Fruit fly (Drosophila melanogaster) whole organism, embryonic: Measurements from ENCODE around the gene CG33946.

Experiments
- Atf6 ChIP-seq: fragments of 200-800 bp; sonication (Bioruptor generic); IDR thresholded peaks from 2 replicates; pipeline ENCODE4 v1.3.6; 2022; ENCODE audit warnings: missing biosample characterization, missing genetic modification characterization
- BEAF-32 ChIP-seq: fragments of 200-800 bp; sonication (Bioruptor generic); optimal IDR thresholded peaks from 3 replicates; lab custom pipeline; 2017; ENCODE audit warnings: missing biosample characterization, missing genetic modification characterization, mild to moderate bottlenecking, moderate library complexity, missing genetic modification reagents
- C15 ChIP-seq: fragments of 200-800 bp; sonication (Bioruptor generic); IDR thresholded peaks from 3 replicates; pipeline ENCODE4 v1.3.6; 2022; ENCODE audit warnings: missing biosample characterization, missing genetic modification characterization
- CG12219 ChIP-seq: fragments of 200-800 bp; sonication (Bioruptor generic); optimal IDR thresholded peaks from 3 replicates; lab custom pipeline; 2018; ENCODE audit warnings: missing biosample characterization, mild to moderate bottlenecking, missing genetic modification characterization
- CG13296 ChIP-seq: fragments of 200-800 bp; sonication (Bioruptor generic); optimal IDR thresholded peaks from 3 replicates; lab custom pipeline; 2018; ENCODE audit warnings: missing biosample characterization, mild to moderate bottlenecking, missing genetic modification characterization
- CG13624 ChIP-seq: fragments of 200-800 bp; sonication (Bioruptor generic); optimal IDR thresholded peaks from 2 replicates; lab custom pipeline; 2016; ENCODE audit warnings: missing biosample characterization, missing genetic modification characterization
- CG13775 ChIP-seq: fragments of 200-800 bp; sonication (Bioruptor generic); optimal IDR thresholded peaks from 3 replicates; lab custom pipeline; 2017; ENCODE audit warnings: missing biosample characterization, mild to moderate bottlenecking, missing genetic modification characterization
- CG1529 ChIP-seq: fragments of 200-800 bp; sonication (Bioruptor generic); optimal IDR thresholded peaks from 3 replicates; lab custom pipeline; 2018; ENCODE audit warnings: missing biosample characterization, missing genetic modification characterization
- CG17359 ChIP-seq: fragments of 200-800 bp; sonication (Bioruptor generic); optimal IDR thresholded peaks from 3 replicates; lab custom pipeline; 2018; ENCODE audit warnings: missing biosample characterization, mild to moderate bottlenecking, missing genetic modification characterization, moderate library complexity
- CG2129 ChIP-seq: fragments of 200-800 bp; sonication (Bioruptor generic); IDR thresholded peaks from 2 replicates; pipeline ENCODE4 v1.3.6; 2022; ENCODE audit warnings: missing biosample characterization, missing genetic modification characterization; ENCODE audit not compliant: partially characterized antibody
- CG32772 ChIP-seq: fragments of 200-800 bp; sonication (Bioruptor generic); IDR thresholded peaks from 2 replicates; pipeline ENCODE4 v1.3.6; 2022; ENCODE audit warnings: missing biosample characterization, missing genetic modification characterization
- CG3281 ChIP-seq: fragments of 200-800 bp; sonication (Bioruptor generic); optimal IDR thresholded peaks from 3 replicates; lab custom pipeline; 2017; ENCODE audit warnings: missing biosample characterization, mild to moderate bottlenecking, missing genetic modification characterization
- CG33557 ChIP-seq: fragments of 200-800 bp; sonication (Bioruptor generic); optimal IDR thresholded peaks from 2 replicates; lab custom pipeline; 2019; ENCODE audit warnings: missing biosample characterization, mild to moderate bottlenecking, missing genetic modification characterization, moderate library complexity
- CG7987 ChIP-seq: fragments of 200-800 bp; sonication (Bioruptor generic); optimal IDR thresholded peaks from 2 replicates; lab custom pipeline; 2018; ENCODE audit warnings: missing biosample characterization, mild to moderate bottlenecking, missing genetic modification characterization, moderate library complexity
- CG9797 ChIP-seq: fragments of 200-800 bp; sonication (Bioruptor generic); optimal IDR thresholded peaks from 3 replicates; lab custom pipeline; 2018; ENCODE audit warnings: missing biosample characterization, mild to moderate bottlenecking, missing genetic modification characterization
- Doc2 ChIP-seq: fragments of 200-800 bp; sonication (Bioruptor generic); IDR thresholded peaks from 2 replicates; pipeline ENCODE4 v1.3.6; 2022; ENCODE audit warnings: missing biosample characterization, missing genetic modification characterization
- E2f2 ChIP-seq: fragments of 200-800 bp; sonication (Bioruptor generic); IDR thresholded peaks from 2 replicates; pipeline ENCODE4 v1.3.6; 2022; ENCODE audit warnings: missing biosample characterization, missing genetic modification characterization
- ERR ChIP-seq: fragments of 200-800 bp; sonication (Bioruptor generic); optimal IDR thresholded peaks from 2 replicates; lab custom pipeline; 2016; ENCODE audit warnings: missing biosample characterization, missing genetic modification characterization
- Eip74EF ChIP-seq, 2 experiments: fragments of 200-800 bp in 1 of 2; fragments of >200 bp in 1 of 2; sonication (Bioruptor generic) in 1 of 2; optimal IDR thresholded peaks; 2 replicates each; lab custom pipeline; 2017 to 2019; ENCODE audit warnings: missing biosample characterization in 2 of 2, missing genetic modification characterization in 2 of 2, mild to moderate bottlenecking in 1 of 2, moderate library complexity in 1 of 2
- Elba2 ChIP-seq: fragments of 200-800 bp; sonication (Bioruptor generic); optimal IDR thresholded peaks from 3 replicates; lab custom pipeline; 2016; ENCODE audit warnings: missing biosample characterization, missing genetic modification characterization
- HLH54F ChIP-seq: fragments of 200-800 bp; sonication (Bioruptor generic); optimal IDR thresholded peaks from 3 replicates; lab custom pipeline; 2016; ENCODE audit warnings: missing biosample characterization, missing genetic modification characterization
- Hr51 ChIP-seq, 2 experiments: fragments of 200-800 bp; sonication (Bioruptor generic); optimal IDR thresholded peaks; 2 replicates in 1 of 2; 3 replicates in 1 of 2; lab custom pipeline; 2016 to 2018; ENCODE audit warnings: missing biosample characterization in 2 of 2, missing genetic modification characterization in 2 of 2, mild to moderate bottlenecking in 1 of 2, moderate library complexity in 1 of 2
- Lhr ChIP-seq: fragments of 200-800 bp; sonication (Bioruptor generic); optimal IDR thresholded peaks from 3 replicates; lab custom pipeline; 2017; ENCODE audit warnings: mild to moderate bottlenecking, missing biosample characterization, missing genetic modification reagents, missing genetic modification characterization
- Meics ChIP-seq: fragments of 200-800 bp; sonication (Bioruptor generic); optimal IDR thresholded peaks from 2 replicates; lab custom pipeline; 2017; ENCODE audit warnings: missing biosample characterization, mild to moderate bottlenecking, missing genetic modification characterization
- Myb ChIP-seq: fragments of 200-800 bp; sonication (Bioruptor generic); optimal IDR thresholded peaks from 2 replicates; lab custom pipeline; 2016; ENCODE audit warnings: missing biosample characterization, missing genetic modification characterization
- Oaz ChIP-seq: fragments of 200-800 bp; sonication (Bioruptor generic); IDR thresholded peaks from 2 replicates; pipeline ENCODE4 v1.3.6; 2022; ENCODE audit warnings: missing biosample characterization, missing genetic modification characterization
- Oli ChIP-seq: fragments of 200-800 bp; sonication (Bioruptor generic); optimal IDR thresholded peaks from 2 replicates; lab custom pipeline; 2018; ENCODE audit warnings: missing biosample characterization, mild to moderate bottlenecking, missing genetic modification characterization, moderate library complexity
- Sox102F ChIP-seq: fragments of 200-800 bp; sonication (Bioruptor generic); optimal IDR thresholded peaks from 2 replicates; lab custom pipeline; 2018; ENCODE audit warnings: missing biosample characterization, mild to moderate bottlenecking, missing genetic modification characterization, moderate library complexity
- abd-A ChIP-seq: fragments of 200-800 bp; sonication (Bioruptor generic); optimal IDR thresholded peaks from 3 replicates; lab custom pipeline; 2019; ENCODE audit warnings: missing biosample characterization, mild to moderate bottlenecking, missing genetic modification characterization, moderate library complexity
- ash1 ChIP-seq: fragments of 200-800 bp; sonication (Bioruptor generic); optimal IDR thresholded peaks from 2 replicates; lab custom pipeline; 2018; ENCODE audit warnings: missing biosample characterization, mild to moderate bottlenecking, missing genetic modification characterization
- caup ChIP-seq: fragments of 200-800 bp; sonication (Bioruptor generic); optimal IDR thresholded peaks from 3 replicates; lab custom pipeline; 2017; ENCODE audit warnings: missing biosample characterization, mild to moderate bottlenecking, missing genetic modification characterization, moderate library complexity; ENCODE audit not compliant: severe bottlenecking
- cwo ChIP-seq: fragments of 200-800 bp; sonication (Bioruptor generic); optimal IDR thresholded peaks from 3 replicates; lab custom pipeline; 2017; ENCODE audit warnings: missing biosample characterization, missing genetic modification characterization, mild to moderate bottlenecking, moderate library complexity, missing genetic modification reagents
- dysf ChIP-seq: fragments of 200-800 bp; sonication (Bioruptor generic); IDR thresholded peaks from 3 replicates; pipeline ENCODE4 v1.3.6; 2022; ENCODE audit warnings: missing biosample characterization, missing genetic modification characterization
- fd102C ChIP-seq: fragments of 200-800 bp; sonication (Bioruptor generic); optimal IDR thresholded peaks from 2 replicates; lab custom pipeline; 2018; ENCODE audit warnings: missing biosample characterization, mild to moderate bottlenecking, missing genetic modification characterization, moderate library complexity
- fru ChIP-seq: fragments of >200 bp; optimal IDR thresholded peaks from 2 replicates; lab custom pipeline; 2017
- gem ChIP-seq: fragments of 200-800 bp; sonication (Bioruptor generic); optimal IDR thresholded peaks from 2 replicates; lab custom pipeline; 2019; ENCODE audit warnings: missing biosample characterization, mild to moderate bottlenecking, missing genetic modification characterization, moderate library complexity
- gfzf ChIP-seq: fragments of 200-800 bp; sonication (Bioruptor generic); optimal IDR thresholded peaks from 2 replicates; lab custom pipeline; 2016; ENCODE audit warnings: missing biosample characterization, mild to moderate bottlenecking, missing genetic modification characterization, moderate library complexity
- gro ChIP-seq: fragments of 200-800 bp; sonication (Bioruptor generic); optimal IDR thresholded peaks from 2 replicates; lab custom pipeline; 2016; ENCODE audit warnings: missing biosample characterization, missing genetic modification characterization
- hb ChIP-seq: fragments of 200-800 bp; sonication (Bioruptor generic); IDR thresholded peaks from 3 replicates; pipeline ENCODE4 v1.3.6; 2022; ENCODE audit warnings: missing biosample characterization, missing genetic modification characterization; ENCODE audit not compliant: partially characterized antibody
- hth ChIP-seq: fragments of >200 bp; optimal IDR thresholded peaks from 2 replicates; lab custom pipeline; 2017; ENCODE audit warnings: inconsistent platforms
- jumu ChIP-seq: fragments of 200-800 bp; sonication (Bioruptor generic); optimal IDR thresholded peaks from 3 replicates; lab custom pipeline; 2016; ENCODE audit warnings: missing biosample characterization, missing genetic modification characterization
- psq ChIP-seq: fragments of 200-800 bp; sonication (Bioruptor generic); optimal IDR thresholded peaks from 2 replicates; lab custom pipeline; 2017; ENCODE audit warnings: missing biosample characterization, missing genetic modification characterization
- ranshi ChIP-seq: fragments of 200-800 bp; sonication (Bioruptor generic); IDR thresholded peaks from 2 replicates; pipeline ENCODE4 v1.3.6; 2022; ENCODE audit warnings: missing biosample characterization, missing genetic modification characterization
- sc ChIP-seq, 3 experiments: fragments of >200 bp in 2 of 3; fragments of 200-800 bp in 1 of 3; sonication (Bioruptor generic) in 1 of 3; optimal IDR thresholded peaks; 2 replicates in 2 of 3; 3 replicates in 1 of 3; lab custom pipeline; 2017; ENCODE audit warnings: mild to moderate bottlenecking in 1 of 3, missing biosample characterization in 1 of 3, missing genetic modification characterization in 1 of 3, missing genetic modification reagents in 1 of 3
- sd ChIP-seq: fragments of 200-800 bp; sonication (Bioruptor generic); optimal IDR thresholded peaks from 3 replicates; lab custom pipeline; 2018; ENCODE audit warnings: missing biosample characterization, mild to moderate bottlenecking, missing genetic modification characterization, moderate library complexity
- sens-2 ChIP-seq: fragments of 200-800 bp; sonication (Bioruptor generic); IDR thresholded peaks from 2 replicates; pipeline ENCODE4 v1.3.6; 2022; ENCODE audit warnings: missing biosample characterization, missing genetic modification characterization
- sqz ChIP-seq: fragments of 200-800 bp; sonication (Bioruptor generic); optimal IDR thresholded peaks from 3 replicates; lab custom pipeline; 2018; ENCODE audit warnings: missing biosample characterization, mild to moderate bottlenecking, missing genetic modification characterization
- tin ChIP-seq: fragments of 200-800 bp; sonication (Bioruptor generic); optimal IDR thresholded peaks from 3 replicates; lab custom pipeline; 2016; ENCODE audit warnings: missing biosample characterization, missing genetic modification characterization

The CG33946 gene

dm6 chr3L:6262644-6263404 is 42.4 kb downstream of the CG33946 start, which contains the start of gene Ldh (continued):
- peak; percentile 68 for TF ChIP-seq abd-A (tag; lab: Kevin White, UChicago)
- TF ChIP-seq Doc2: 0 out of 2 replicates have a peak, but pooled peaks have one; percentile 30
- TF ChIP-seq sens-2 (GFP tag; lab: Robert Waterston, UW): peak; percentile 78
- peak; percentile 95 for TF ChIP-seq CG13296 (GFP tag; lab: Kevin White, UChicago)
- peak; percentile 97 for TF ChIP-seq CG33557 (GFP tag; lab: Kevin White, UChicago)
- peak; percentile 93 for TF ChIP-seq tin
- TF ChIP-seq CG2129 (GFP tag; lab: Robert Waterston, UW): no peak
- TF ChIP-seq gem (tag; lab: Kevin White, UChicago): peak; percentile 98
- TF ChIP-seq Eip74EF (GFP tag; optimal IDR thresholded peaks at IDR 0.05; lab: Kevin White, UChicago): peak in 1 of 2 experiments; percentile 98
- peak; percentile 93 for TF ChIP-seq CG17359
- peak; percentile 97 for TF ChIP-seq Sox102F
- peak; percentile 88 for TF ChIP-seq Lhr (GFP tag; lab: Kevin White, UChicago)
- peak; percentile 81; the same call in 2 of the 3 replicates for TF ChIP-seq C15 (GFP tag; lab: Robert Waterston, UW)
- TF ChIP-seq CG7987: peak; percentile 78
- peak; percentile 95 for TF ChIP-seq Atf6 (GFP tag; lab: Robert Waterston, UW)
- peak; percentile 88 for TF ChIP-seq sd (tag; lab: Kevin White, UChicago)
- peak; percentile 73 for TF ChIP-seq jumu (GFP tag; lab: Kevin White, UChicago)
- peak; percentile 35 for TF ChIP-seq CG9797 (GFP tag; lab: Kevin White, UChicago)
- peak; percentile 92 for TF ChIP-seq CG12219 (GFP tag; lab: Kevin White, UChicago)
- TF ChIP-seq gfzf (GFP tag; lab: Kevin White, UChicago): no peak
- no peak for TF ChIP-seq hb (GFP tag; lab: Robert Waterston, UW)
- TF ChIP-seq sc (optimal IDR thresholded peaks at IDR 0.05; lab: Kevin White, UChicago): no peak
- TF ChIP-seq sc (GFP tag; optimal IDR thresholded peaks at IDR 0.05; lab: Kevin White, UChicago): peak; percentile 93
- TF ChIP-seq CG3281 (GFP tag; lab: Kevin White, UChicago): peak; percentile 93
- TF ChIP-seq HLH54F (GFP tag; lab: Kevin White, UChicago): peak; percentile 86
- peak; percentile 96 for TF ChIP-seq dysf
- TF ChIP-seq caup (GFP tag; lab: Kevin White, UChicago): peak; percentile 94
- peak; percentile 94 for TF ChIP-seq sqz (GFP tag; lab: Kevin White, UChicago)
- peak; percentile 96 for TF ChIP-seq ERR
- TF ChIP-seq CG1529 (GFP tag; lab: Kevin White, UChicago): peak; percentile 92
- TF ChIP-seq ash1 (GFP tag; lab: Kevin White, UChicago): peak; percentile 58
- peak; percentile 88 for TF ChIP-seq cwo
- no peak for TF ChIP-seq hth (lab: Kevin White, UChicago)
- peak; percentile 88 to 98 for TF ChIP-seq Hr51 (GFP tag; optimal IDR thresholded peaks at IDR 0.05; lab: Kevin White, UChicago)
- peak; percentile 79 for TF ChIP-seq psq (GFP tag; lab: Kevin White, UChicago)
- TF ChIP-seq Oaz: peak; percentile 81
- peak; percentile 97 for TF ChIP-seq Oli (tag; lab: Kevin White, UChicago)
- peak; percentile 95 for TF ChIP-seq CG13775 (GFP tag; lab: Kevin White, UChicago)
- TF ChIP-seq Myb (GFP tag; lab: Kevin White, UChicago): peak; percentile 34
- TF ChIP-seq BEAF-32: peak; percentile 7
- TF ChIP-seq fru: no peak
- peak; percentile 87 for TF ChIP-seq CG13624 (GFP tag; lab: Kevin White, UChicago)
- peak; percentile 87 for TF ChIP-seq ranshi (GFP tag; lab: Robert Waterston, UW)
- peak; percentile 89 for TF ChIP-seq CG32772
- TF ChIP-seq fd102C (GFP tag; lab: Kevin White, UChicago): peak; percentile 88
- TF ChIP-seq gro (GFP tag; lab: Kevin White, UChicago): peak; percentile 15
- peak; percentile 69; the same call in 1 of the 2 replicates for TF ChIP-seq E2f2 (GFP tag; lab: Robert Waterston, UW)
- TF ChIP-seq Meics (GFP tag; lab: Kevin White, UChicago): peak; percentile 95
- peak; percentile 80 for TF ChIP-seq Elba2 (GFP tag; lab: Kevin White, UChicago)
